Fruit fly (Drosophila melanogaster) whole organism: Measurements from ENCODE around the gene CG31106.

Experiments
- CG8478 ChIP-seq: fragments of >200 bp; optimal IDR thresholded peaks from 2 replicates; lab custom pipeline; 2018; ENCODE audit warnings: inconsistent platforms
- pan ChIP-seq: fragments of >200 bp; optimal IDR thresholded peaks from 2 replicates; lab custom pipeline; 2017
- psq ChIP-seq: fragments of >200 bp; optimal IDR thresholded peaks from 2 replicates; lab custom pipeline; 2017
- usp ChIP-seq: fragments of >200 bp; optimal IDR thresholded peaks from 2 replicates; lab custom pipeline; 2017; ENCODE audit warnings: missing biosample characterization, missing genetic modification characterization, mixed read lengths

DNA sequence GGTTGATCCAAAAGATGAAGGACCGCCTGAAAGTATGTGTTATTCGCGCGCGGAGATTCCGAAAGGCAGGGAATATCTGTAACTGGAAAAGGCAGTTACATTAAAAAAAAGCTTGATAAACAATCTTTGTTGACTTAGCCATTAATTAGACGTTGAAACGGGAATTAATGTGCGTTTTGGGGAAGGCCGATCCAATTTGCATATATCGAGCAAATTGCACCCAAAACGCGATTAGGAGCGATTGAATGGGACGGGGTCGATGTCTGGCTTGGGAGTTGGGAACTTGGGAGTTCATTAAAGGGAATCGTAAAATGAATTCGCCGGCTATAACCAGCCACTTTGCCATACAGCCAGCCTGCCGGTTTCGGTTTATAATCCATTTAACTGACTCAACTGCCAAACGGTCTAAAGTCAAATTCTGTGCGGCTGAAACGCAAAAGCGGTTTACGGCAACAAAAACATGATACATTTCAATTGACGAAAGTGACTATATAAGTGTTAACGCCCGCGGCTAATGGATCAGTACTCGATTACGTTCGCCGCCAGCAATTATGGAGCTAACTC, 25.5 kb downstream of the CG31106 start, which contains the start of gene CG11854:
- TF ChIP-seq pan (no peak), psq (no peak), usp (GFP tag; lab: Kevin White, UChicago) (no peak), CG8478 (no peak)
